Fruit fly (Drosophila melanogaster) whole organism, wandering third instar larva: ENCODE data around the gene CG18476.
A peak's percentile ranks its signal among the peaks of the same experiment; 100 is the strongest.

Experiments
- Abd-B ChIP-seq: fragments of >200 bp; optimal IDR thresholded peaks from 2 replicates; lab custom pipeline; 2017; ENCODE audit warnings: missing biosample characterization, missing genetic modification characterization
- CG32264 ChIP-seq: fragments of 200-800 bp; sonication (Bioruptor generic); optimal IDR thresholded peaks from 2 replicates; lab custom pipeline; 2016; ENCODE audit warnings: missing biosample characterization, missing genetic modification characterization
- CG9705 ChIP-seq: fragments of 200-800 bp; sonication (Bioruptor generic); optimal IDR thresholded peaks from 2 replicates; lab custom pipeline; 2018; ENCODE audit warnings: missing biosample characterization, mild to moderate bottlenecking, missing genetic modification characterization
- CrebA ChIP-seq: fragments of 200-800 bp; sonication (Bioruptor generic); optimal IDR thresholded peaks from 2 replicates; lab custom pipeline; 2016; ENCODE audit warnings: missing biosample characterization, mild to moderate bottlenecking, missing genetic modification characterization, borderline replicate concordance
- Dfd ChIP-seq: fragments of >200 bp; optimal IDR thresholded peaks from 2 replicates; lab custom pipeline; 2017; ENCODE audit warnings: missing biosample characterization, missing genetic modification characterization
- Dif ChIP-seq: fragments of 200-275, 200-300 bp; sonication (Bioruptor generic); optimal IDR thresholded peaks from 2 replicates; lab custom pipeline; 2018; ENCODE audit warnings: missing biosample characterization, missing genetic modification characterization; ENCODE audit not compliant: partially characterized antibody
- GATAd ChIP-seq: sonication (Bioruptor generic); optimal IDR thresholded peaks from 2 replicates; lab custom pipeline; 2016; ENCODE audit warnings: missing biosample characterization, missing genetic modification characterization
- HLH106 ChIP-seq: fragments of 200-800 bp; optimal IDR thresholded peaks from 3 replicates; lab custom pipeline; 2019; ENCODE audit warnings: missing biosample characterization, mild to moderate bottlenecking, missing genetic modification characterization, moderate library complexity
- Hnf4 ChIP-seq: fragments of 200-800 bp; sonication (Bioruptor generic); optimal IDR thresholded peaks from 2 replicates; lab custom pipeline; 2016; ENCODE audit warnings: missing biosample characterization, mild to moderate bottlenecking, missing genetic modification characterization
- Hr78 ChIP-seq: fragments of >200 bp; optimal IDR thresholded peaks from 2 replicates; lab custom pipeline; 2017; ENCODE audit warnings: missing biosample characterization, missing genetic modification characterization
- Hr83 ChIP-seq: fragments of 200-300 bp; sonication (Bioruptor generic); optimal IDR thresholded peaks from 2 replicates; lab custom pipeline; 2016; ENCODE audit warnings: missing biosample characterization, mild to moderate bottlenecking, missing genetic modification characterization, moderate library complexity; ENCODE audit not compliant: poor library complexity, severe bottlenecking
- Jra ChIP-seq: sonication (Bioruptor generic); optimal IDR thresholded peaks from 2 replicates; lab custom pipeline; 2016; ENCODE audit warnings: missing biosample characterization, missing genetic modification characterization
- Mio ChIP-seq: sonication (Bioruptor generic); optimal IDR thresholded peaks from 2 replicates; lab custom pipeline; 2016; ENCODE audit warnings: missing biosample characterization, missing genetic modification characterization
- Myc ChIP-seq: fragments of >200 bp; optimal IDR thresholded peaks from 2 replicates; lab custom pipeline; 2017
- N ChIP-seq: fragments of >200 bp; optimal IDR thresholded peaks from 2 replicates; lab custom pipeline; 2018; ENCODE audit warnings: missing biosample characterization, missing external identifiers, missing genetic modification characterization
- OdsH ChIP-seq: fragments of 200-800 bp; sonication (Bioruptor generic); optimal IDR thresholded peaks from 2 replicates; lab custom pipeline; 2016; ENCODE audit warnings: missing biosample characterization, mild to moderate bottlenecking, missing genetic modification characterization
- Rel ChIP-seq, 2 experiments: fragments of 200-800 bp; sonication (Bioruptor generic) in 1 of 2; optimal IDR thresholded peaks; 2 replicates in 1 of 2; 3 replicates in 1 of 2; lab custom pipeline; 2016 to 2019; ENCODE audit warnings: mild to moderate bottlenecking in 2 of 2, missing biosample characterization in 2 of 2, missing genetic modification characterization in 2 of 2, moderate library complexity in 1 of 2
- Sp1 ChIP-seq: fragments of 200-800 bp; sonication (Bioruptor generic); optimal IDR thresholded peaks from 3 replicates; lab custom pipeline; 2019; ENCODE audit warnings: missing biosample characterization, mild to moderate bottlenecking, missing genetic modification characterization, moderate library complexity
- Vsx2 ChIP-seq: fragments of 200-300, 225-300 bp; sonication (Bioruptor generic); optimal IDR thresholded peaks from 2 replicates; lab custom pipeline; 2018; ENCODE audit warnings: missing biosample characterization, missing genetic modification characterization; ENCODE audit not compliant: partially characterized antibody
- br ChIP-seq: fragments of 200-800 bp; sonication (Bioruptor generic); optimal IDR thresholded peaks from 2 replicates; lab custom pipeline; 2016; ENCODE audit warnings: missing biosample characterization, missing genetic modification characterization
- brk ChIP-seq: fragments of 200-800 bp; sonication (Bioruptor generic); optimal IDR thresholded peaks from 2 replicates; lab custom pipeline; 2016; ENCODE audit warnings: missing biosample characterization, mild to moderate bottlenecking, missing genetic modification characterization
- dl ChIP-seq, 2 experiments: fragments of 175-275, 200-275 bp in 1 of 2; fragments of 200-275 bp in 1 of 2; sonication (Bioruptor generic); optimal IDR thresholded peaks; lab custom pipeline; 2018; ENCODE audit warnings: mild to moderate bottlenecking in 2 of 2, missing biosample characterization in 2 of 2, missing genetic modification characterization in 2 of 2, moderate library complexity in 2 of 2; ENCODE audit not compliant: partially characterized antibody in 2 of 2, insufficient read depth in 1 of 2
- dmrt93B ChIP-seq: fragments of 200-800 bp; sonication (Bioruptor generic); optimal IDR thresholded peaks from 2 replicates; lab custom pipeline; 2018; ENCODE audit warnings: missing biosample characterization, mild to moderate bottlenecking, missing genetic modification characterization
- dsf ChIP-seq: sonication (Bioruptor generic); optimal IDR thresholded peaks from 2 replicates; lab custom pipeline; 2016; ENCODE audit warnings: missing biosample characterization, missing genetic modification characterization, borderline replicate concordance
- ey ChIP-seq: fragments of 200-800 bp; sonication (Bioruptor generic); optimal IDR thresholded peaks from 2 replicates; lab custom pipeline; 2016; ENCODE audit warnings: missing biosample characterization, missing genetic modification characterization
- foxo ChIP-seq, 2 experiments: fragments of 200-800 bp; sonication (Bioruptor generic); optimal IDR thresholded peaks; 2 replicates in 1 of 2; 3 replicates in 1 of 2; lab custom pipeline; 2016 to 2017; ENCODE audit warnings: missing biosample characterization in 2 of 2, missing genetic modification characterization in 2 of 2
- fru ChIP-seq: fragments of 200-800 bp; sonication (Bioruptor generic); optimal IDR thresholded peaks from 3 replicates; lab custom pipeline; 2016; ENCODE audit warnings: missing biosample characterization, mild to moderate bottlenecking, missing genetic modification characterization
- h ChIP-seq: fragments of 200-800 bp; sonication (Bioruptor generic); optimal IDR thresholded peaks from 3 replicates; lab custom pipeline; 2016; ENCODE audit warnings: missing biosample characterization, mild to moderate bottlenecking, missing genetic modification characterization
- jim ChIP-seq: fragments of 175-275, 200-325 bp; sonication (Bioruptor generic); optimal IDR thresholded peaks from 2 replicates; lab custom pipeline; 2016; ENCODE audit warnings: missing biosample characterization, mild to moderate bottlenecking, missing genetic modification characterization
- lola ChIP-seq: fragments of >200 bp; optimal IDR thresholded peaks from 2 replicates; lab custom pipeline; 2017; ENCODE audit warnings: missing biosample characterization, missing genetic modification characterization
- pan ChIP-seq: fragments of >200 bp; optimal IDR thresholded peaks from 2 replicates; lab custom pipeline; 2017
- psq ChIP-seq: fragments of 200-800 bp; sonication (Bioruptor generic); optimal IDR thresholded peaks from 3 replicates; lab custom pipeline; 2017; ENCODE audit warnings: missing biosample characterization, mild to moderate bottlenecking, missing genetic modification characterization, moderate library complexity
- rgr ChIP-seq: fragments of 200-800 bp; sonication (Bioruptor generic); optimal IDR thresholded peaks from 3 replicates; lab custom pipeline; 2016; ENCODE audit warnings: missing biosample characterization, mild to moderate bottlenecking, missing genetic modification characterization
- sage ChIP-seq: fragments of 200-800 bp; sonication (Bioruptor generic); optimal IDR thresholded peaks from 2 replicates; lab custom pipeline; 2016; ENCODE audit warnings: missing biosample characterization, mild to moderate bottlenecking, missing genetic modification characterization
- sv ChIP-seq: fragments of 200-800 bp; sonication (Bioruptor generic); optimal IDR thresholded peaks from 3 replicates; lab custom pipeline; 2016; ENCODE audit warnings: missing biosample characterization, missing genetic modification characterization
- tai ChIP-seq: sonication (Bioruptor generic); optimal IDR thresholded peaks from 2 replicates; lab custom pipeline; 2016; ENCODE audit warnings: missing biosample characterization, missing genetic modification characterization
- usp ChIP-seq: fragments of >200 bp; optimal IDR thresholded peaks from 2 replicates; lab custom pipeline; 2017; ENCODE audit warnings: missing biosample characterization, missing genetic modification characterization
- woc ChIP-seq: sonication (Bioruptor generic); optimal IDR thresholded peaks from 2 replicates; lab custom pipeline; 2016; ENCODE audit warnings: missing biosample characterization, mild to moderate bottlenecking, missing genetic modification characterization

CG18476 gene

DNA sequence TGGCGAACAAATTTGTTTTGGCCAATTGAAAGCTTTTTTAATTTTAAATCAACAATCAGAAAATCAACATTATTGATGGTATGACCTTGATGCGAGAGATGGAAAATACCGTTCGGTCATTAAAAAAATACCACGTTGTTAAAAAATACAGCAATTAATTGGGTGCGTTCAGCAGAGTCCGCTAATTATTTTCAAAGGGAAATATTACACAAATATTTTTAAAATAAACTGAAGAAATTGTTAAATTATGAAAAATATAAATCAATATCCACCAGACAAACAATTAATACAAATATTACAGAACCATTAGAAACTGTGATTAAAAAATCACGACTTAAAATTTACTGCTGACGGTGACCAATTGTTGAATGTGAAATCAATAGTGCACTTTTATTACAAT lies at the start of gene CG18476:
CG18476 (minus strand) TSS at position 101 of the 400 bp plus-strand sequence.
- TF ChIP-seq dmrt93B (peak; percentile 86), lola (GFP tag; lab: Kevin White, UChicago) (no peak), jim (GFP tag; lab: Kevin White, UChicago) (no peak), woc (peak; percentile 74), dl (GFP tag; optimal IDR thresholded peaks at IDR 0.05; lab: Kevin White, UChicago; ENCODE audit: insufficient read depth in 1 of 2, partially characterized antibody in 2 of 2) (no peak), fru (GFP tag; lab: Kevin White, UChicago) (peak; percentile 55), tai (GFP tag; lab: Kevin White, UChicago) (no peak), dsf (GFP tag; lab: Kevin White, UChicago) (peak; percentile 71), Hnf4 (GFP tag; lab: Kevin White, UChicago) (peak; percentile 88), OdsH (peak; percentile 81), GATAd (peak; percentile 33), Mio (GFP tag; lab: Kevin White, UChicago) (peak; percentile 36), usp (no peak), h (peak; percentile 89), Myc (lab: Kevin White, UChicago) (no peak), Jra (GFP tag; lab: Kevin White, UChicago) (peak; percentile 77), ey (GFP tag; lab: Kevin White, UChicago) (peak; percentile 80), CG9705 (peak; percentile 67), foxo (GFP tag; optimal IDR thresholded peaks at IDR 0.05; lab: Kevin White, UChicago) (peak; percentile 21 to 86), sage (GFP tag; lab: Kevin White, UChicago) (no peak), Dif (GFP tag; lab: Kevin White, UChicago) (no peak), Hr83 (no peak), Vsx2 (GFP tag; lab: Kevin White, UChicago) (no peak), CG32264 (GFP tag; lab: Kevin White, UChicago) (no peak), HLH106 (tag; lab: Kevin White, UChicago) (peak; percentile 97), sv (GFP tag; lab: Kevin White, UChicago) (peak; percentile 81), rgr (GFP tag; lab: Kevin White, UChicago) (peak; percentile 92), br (GFP tag; lab: Kevin White, UChicago) (peak; percentile 75), Hr78 (GFP tag; lab: Kevin White, UChicago) (no peak), Abd-B (no peak), Dfd (no peak), CrebA (GFP tag; lab: Kevin White, UChicago) (no peak), Rel (GFP tag; optimal IDR thresholded peaks at IDR 0.05; lab: Kevin White, UChicago) (no peak), Rel (tag; optimal IDR thresholded peaks at IDR 0.05; lab: Kevin White, UChicago) (peak; percentile 77), Sp1 (peak; percentile 92), N (GFP tag; lab: Kevin White, UChicago) (no peak), psq (GFP tag; lab: Kevin White, UChicago) (peak; percentile 73), brk (GFP tag; lab: Kevin White, UChicago) (no peak), pan (lab: Kevin White, UChicago) (no peak)

dm6 chr3R:11721593-11721992 lies 43.7 kb upstream of the CG18476 start, which contains the start of gene CG12594:
Gene CG12594 (plus strand): TSS chr3R:11721734.
- no peak for TF ChIP-seq Abd-B
- no peak for TF ChIP-seq CG9705
- no peak for TF ChIP-seq sage (GFP tag; lab: Kevin White, UChicago)
- no peak for TF ChIP-seq brk (GFP tag; lab: Kevin White, UChicago)
- no peak for TF ChIP-seq tai (GFP tag; lab: Kevin White, UChicago)
- TF ChIP-seq, all 38 proteins: peak for 0

DNA sequence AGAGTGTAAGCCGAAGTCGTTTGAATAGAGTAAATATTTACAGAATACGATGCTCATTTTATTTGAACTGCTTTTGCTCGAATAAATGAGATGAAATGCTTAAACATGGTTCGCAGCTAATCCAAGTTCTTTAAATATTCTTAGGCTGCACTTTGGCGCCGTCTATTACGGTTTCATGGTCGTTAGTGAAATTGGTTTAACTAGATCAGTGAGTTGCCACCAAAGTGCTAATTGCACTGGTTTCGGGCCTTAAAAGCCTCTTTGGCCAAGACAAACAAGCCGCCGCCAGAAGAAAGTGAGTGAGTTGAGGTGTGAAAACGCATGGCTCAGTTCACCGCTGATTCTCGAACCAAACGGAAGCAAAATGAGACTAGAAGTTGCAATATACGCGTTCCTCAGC lies 33.5 kb upstream of the CG18476 start, which contains the start of gene CG14720:
CG14720 (plus strand) TSS at position 301 of the 400 bp plus-strand sequence.
- TF ChIP-seq Rel (GFP tag; optimal IDR thresholded peaks at IDR 0.05; lab: Kevin White, UChicago) (no peak), Rel (tag; optimal IDR thresholded peaks at IDR 0.05; lab: Kevin White, UChicago) (no peak), Mio (GFP tag; lab: Kevin White, UChicago) (no peak), h (no peak), Dfd (no peak), usp (no peak), sv (GFP tag; lab: Kevin White, UChicago) (no peak)
